Worm (Caenorhabditis elegans): ENCODE measurements around the gene elpc-3.

DNA sequence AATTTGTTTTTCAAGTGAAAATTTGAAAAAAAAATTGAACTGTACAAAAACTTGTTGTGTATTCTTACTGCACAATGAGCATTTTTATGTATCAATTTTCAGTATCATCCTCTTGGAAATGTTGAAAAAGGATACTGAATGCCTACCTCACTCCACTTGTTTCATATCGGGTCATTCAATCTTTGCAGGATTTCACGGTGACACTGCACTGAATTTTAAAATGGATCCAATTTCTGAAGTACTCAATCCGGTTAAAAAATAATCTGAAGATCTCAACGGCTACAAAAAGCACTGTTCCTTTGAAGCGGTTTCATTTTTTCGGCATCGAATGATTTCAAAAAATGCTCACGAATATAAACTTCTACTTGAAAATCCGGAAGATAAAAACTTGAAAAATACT lies 43.3 kb downstream of the elpc-3 start:
- TF ChIP-seq ztf-11 (tag; optimal IDR thresholded peaks at IDR 0.05) (no peak), ama-1 (optimal IDR thresholded peaks at IDR 0.05) (no peak), fkh-10 (GFP tag; optimal IDR thresholded peaks at IDR 0.05) (no peak), daf-16 (GFP tag; optimal IDR thresholded peaks at IDR 0.05) (no peak), daf-16 (tag; optimal IDR thresholded peaks at IDR 0.05) (no peak), daf-19 (GFP tag; conservative IDR thresholded peaks at IDR 0.05) (no peak), egl-27 (tag; optimal IDR thresholded peaks at IDR 0.05) (no peak), nhr-25 (tag; optimal IDR thresholded peaks at IDR 0.05; ENCODE audit: borderline replicate concordance, insufficient read depth) (no peak), ceh-20 (GFP tag; IDR thresholded peaks at IDR 0.05) (no peak), ceh-44 (GFP tag; IDR thresholded peaks at IDR 0.05) (no peak)

Data from whole organism, L4 larva.